Worm (Caenorhabditis elegans): Measurements from ENCODE around the gene gcy-23.

DNA sequence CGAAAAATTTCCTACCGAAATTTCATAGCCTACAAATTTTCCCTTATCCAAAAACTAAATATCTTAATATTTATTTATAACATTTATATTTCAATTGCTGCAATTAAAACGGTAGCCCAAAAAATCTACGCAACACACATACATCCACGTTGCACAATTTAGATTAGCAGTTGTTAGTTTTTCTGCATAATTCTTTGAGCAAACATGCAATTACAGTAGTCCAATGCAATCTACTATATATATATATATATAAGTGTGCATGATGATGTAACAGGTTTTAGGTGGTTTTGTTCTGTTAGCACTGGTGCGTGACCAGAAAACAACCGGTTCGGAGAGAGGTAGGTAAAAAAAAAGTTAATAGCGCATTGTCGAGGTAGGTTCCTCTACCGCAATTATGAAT is 17.8 kb downstream of the gcy-23 start:
- no peak for TF ChIP-seq unc-39 (tag; optimal IDR thresholded peaks at IDR 0.05)
- TF ChIP-seq tbx-2 (tag; optimal IDR thresholded peaks at IDR 0.05) = no peak
- TF ChIP-seq ZK546.5 (tag; optimal IDR thresholded peaks at IDR 0.05) = no peak
- TF ChIP-seq ztf-4 (tag; optimal IDR thresholded peaks at IDR 0.05) = no peak
- TF ChIP-seq nfya-1 (tag; optimal IDR thresholded peaks at IDR 0.05; ENCODE audit: insufficient read depth) = no peak
- TF ChIP-seq lin-39 (tag; optimal IDR thresholded peaks at IDR 0.05) = no peak
- TF ChIP-seq R02D3.7 (tag; optimal IDR thresholded peaks at IDR 0.05) = no peak
- no peak for TF ChIP-seq ceh-16 (tag; optimal IDR thresholded peaks at IDR 0.05)
- TF ChIP-seq ceh-82 (tag; optimal IDR thresholded peaks at IDR 0.05) = no peak
- no peak for TF ChIP-seq snpc-4 (tag; optimal IDR thresholded peaks at IDR 0.05)
- no peak for TF ChIP-seq nhr-25 (tag; optimal IDR thresholded peaks at IDR 0.05)
